Worm (Caenorhabditis elegans): ENCODE data around the gene B0454.5.

The B0454.5 gene

DNA sequence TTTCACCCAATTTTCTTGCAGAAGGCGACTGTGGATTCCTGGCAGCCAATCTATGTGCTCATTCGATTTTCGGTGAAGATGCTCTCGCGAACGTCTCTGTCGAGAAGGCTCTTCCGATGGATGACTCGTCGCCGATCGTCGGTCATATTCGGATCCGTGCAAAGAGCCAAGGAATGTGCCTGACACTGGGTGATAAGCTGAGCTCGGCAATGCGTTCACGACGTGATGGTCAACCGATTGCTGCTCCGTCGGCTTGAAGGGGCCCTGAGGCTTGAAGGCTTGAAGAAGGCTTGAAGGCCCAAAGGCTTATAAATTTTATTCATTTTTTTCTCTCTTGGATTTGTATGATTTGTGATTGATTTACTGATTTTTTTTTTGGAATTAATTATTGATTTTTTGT is 48.5 kb downstream of the B0454.5 start:
- TF ChIP-seq lin-15B (tag; optimal IDR thresholded peaks at IDR 0.05): no peak
- TF ChIP-seq elt-2 (tag; optimal IDR thresholded peaks at IDR 0.05): no peak
- TF ChIP-seq egl-5 (tag; optimal IDR thresholded peaks at IDR 0.05): no peak
- no peak for TF ChIP-seq fkh-10 (GFP tag; optimal IDR thresholded peaks at IDR 0.05)
- TF ChIP-seq mdl-1 (tag; optimal IDR thresholded peaks at IDR 0.05): no peak
- TF ChIP-seq nhr-11 (tag; optimal IDR thresholded peaks at IDR 0.05): no peak
- no peak for TF ChIP-seq egl-27 (tag; optimal IDR thresholded peaks at IDR 0.05)
- no peak for TF ChIP-seq ama-1 (optimal IDR thresholded peaks at IDR 0.05)
- no peak for TF ChIP-seq fos-1 (tag; optimal IDR thresholded peaks at IDR 0.05)
- TF ChIP-seq ztf-11 (tag; optimal IDR thresholded peaks at IDR 0.05): no peak
- TF ChIP-seq snpc-4 (tag; optimal IDR thresholded peaks at IDR 0.05): no peak
- TF ChIP-seq hmg-11 (tag; optimal IDR thresholded peaks at IDR 0.05): no peak
- no peak for TF ChIP-seq nhr-77 (tag; optimal IDR thresholded peaks at IDR 0.05)
- no peak for TF ChIP-seq eor-1 (tag; optimal IDR thresholded peaks at IDR 0.05)
- TF ChIP-seq ceh-28 (tag; optimal IDR thresholded peaks at IDR 0.05): no peak
- no peak for TF ChIP-seq nhr-12 (tag; optimal IDR thresholded peaks at IDR 0.05)
- no peak for TF ChIP-seq nhr-43 (tag; optimal IDR thresholded peaks at IDR 0.05; ENCODE audit: poor library complexity, severe bottlenecking)
- TF ChIP-seq tbx-2 (tag; optimal IDR thresholded peaks at IDR 0.05): no peak
- no peak for TF ChIP-seq ceh-16 (tag; optimal IDR thresholded peaks at IDR 0.05)
